Worm (Caenorhabditis elegans): ENCODE results near the gene sel-9.

DNA sequence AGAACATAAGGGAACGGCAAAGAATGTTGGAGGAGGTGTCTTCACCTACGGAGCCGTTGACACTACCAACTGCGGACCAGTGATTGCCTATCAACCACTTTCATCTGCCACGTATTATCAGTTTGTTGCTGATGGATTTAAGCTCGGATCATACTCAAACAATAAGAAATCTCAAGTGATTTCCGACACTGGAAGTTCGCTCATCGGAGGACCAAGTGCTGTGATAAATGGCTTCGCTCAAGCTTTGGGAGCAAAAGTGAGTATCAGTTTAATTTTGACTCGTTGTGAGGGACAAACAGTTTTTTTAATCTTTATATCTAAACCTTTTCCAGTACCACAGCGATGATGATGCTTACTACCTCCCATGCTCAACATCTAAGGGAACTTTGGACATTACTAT lies 31.0 kb downstream of the sel-9 start:
- TF ChIP-seq lsy-2 (tag; optimal IDR thresholded peaks at IDR 0.05) (no peak), ztf-11 (tag; optimal IDR thresholded peaks at IDR 0.05) (no peak), nhr-237 (tag; optimal IDR thresholded peaks at IDR 0.05) (no peak), jun-1 (tag; optimal IDR thresholded peaks at IDR 0.05) (no peak), mxl-2 (GFP tag; conservative IDR thresholded peaks at IDR 0.05) (no peak), lin-13 (GFP tag; optimal IDR thresholded peaks at IDR 0.05) (no peak), unc-130 (GFP tag; optimal IDR thresholded peaks at IDR 0.05) (no peak), nhr-10 (tag; optimal IDR thresholded peaks at IDR 0.05) (no peak), mdl-1 (tag; optimal IDR thresholded peaks at IDR 0.05) (no peak), ceh-62 (tag; optimal IDR thresholded peaks at IDR 0.05) (no peak)

Measured in whole organism, L4 larva.